Fruit fly (Drosophila melanogaster) Kc167 (cell line): ENCODE measurements around the gene CG12155.

Experiments used
- Myc ChIP-seq: fragments of >200 bp; optimal IDR thresholded peaks from 2 replicates; lab custom pipeline; 2017; ENCODE audit warnings: missing external identifiers
- Sin3A ChIP-seq: fragments of >200 bp; optimal IDR thresholded peaks from 2 replicates; lab custom pipeline; 2018; ENCODE audit warnings: missing external identifiers
- h ChIP-seq: fragments of >200 bp; optimal IDR thresholded peaks from 3 replicates; lab custom pipeline; 2018; ENCODE audit warnings: missing external identifiers
- insv ChIP-seq: fragments of >200 bp; optimal IDR thresholded peaks from 3 replicates; lab custom pipeline; 2018; ENCODE audit warnings: missing external identifiers
- psq ChIP-seq: fragments of >200 bp; optimal IDR thresholded peaks from 2 replicates; lab custom pipeline; 2017; ENCODE audit warnings: missing external identifiers
- ttk ChIP-seq: sonication (Bioruptor generic); optimal IDR thresholded peaks from 2 replicates; lab custom pipeline; 2017; ENCODE audit warnings: missing external identifiers

dm6 chrX:7706398-7707349 lies 21.9 kb upstream of the CG12155 start:
- TF ChIP-seq ttk (lab: Kevin White, UChicago) = no peak
- TF ChIP-seq h (lab: Kevin White, UChicago) = no peak
- no peak for TF ChIP-seq Sin3A (lab: Kevin White, UChicago)
- TF ChIP-seq insv = no peak
- TF ChIP-seq psq (lab: Kevin White, UChicago) = no peak
- TF ChIP-seq Myc (lab: Kevin White, UChicago) = no peak
